Worm (Caenorhabditis elegans): Measurements from ENCODE around the gene Y17G7B.22.

Y17G7B.22 gene

ce11 chrII:12023315-12023878 lies 44.4 kb upstream of the Y17G7B.22 start, which contains the start of gene Y17G7B.12 (continued):
- TF ChIP-seq egl-13 (tag; optimal IDR thresholded peaks at IDR 0.05) (no peak), mef-2 (tag; optimal IDR thresholded peaks at IDR 0.05) (no peak), ceh-82 (tag; optimal IDR thresholded peaks at IDR 0.05) (no peak), irx-1 (tag; optimal IDR thresholded peaks at IDR 0.05) (no peak), nhr-90 (tag; optimal IDR thresholded peaks at IDR 0.05; ENCODE audit: poor library complexity) (no peak), skn-1 (tag; optimal IDR thresholded peaks at IDR 0.05) (peak; percentile 48), mep-1 (tag; optimal IDR thresholded peaks at IDR 0.05) (peak; percentile 22)

- TF ChIP-seq efl-1 (optimal IDR thresholded peaks at IDR 0.05), result no peak
- TF ChIP-seq efl-1 (GFP tag; optimal IDR thresholded peaks at IDR 0.05 in 1 of 2), result peak in 1 of 2 experiments; percentile 34
- no peak for TF ChIP-seq mab-9 (GFP tag; IDR thresholded peaks at IDR 0.05)
- TF ChIP-seq elt-2 (tag; optimal IDR thresholded peaks at IDR 0.05), result peak; percentile 47
- TF ChIP-seq irx-1 (tag; optimal IDR thresholded peaks at IDR 0.05), result no peak
These were observed 40.1 kb upstream of the Y17G7B.22 start, which contains the start of gene Y17G7B.8 for ce11 chrII:12027697-12028245. TSS of gene Y17G7B.8 (minus strand) at chrII:12027747.

ce11 chrII:12028707-12029106 lies 39.1 kb upstream of the Y17G7B.22 start:
- no peak for TF ChIP-seq lin-14 (GFP tag; optimal IDR thresholded peaks at IDR 0.05)
- no peak for TF ChIP-seq sup-37 (GFP tag; optimal IDR thresholded peaks at IDR 0.05)
- no peak for TF ChIP-seq lin-39 (tag; optimal IDR thresholded peaks at IDR 0.05)
- TF ChIP-seq F16B12.6 (tag; optimal IDR thresholded peaks at IDR 0.05), result no peak
- no peak for TF ChIP-seq unc-30 (tag; optimal IDR thresholded peaks at IDR 0.05)
- no peak for TF ChIP-seq egl-27 (tag; optimal IDR thresholded peaks at IDR 0.05)
- TF ChIP-seq ceh-8 (GFP tag; optimal IDR thresholded peaks at IDR 0.05), result no peak

ce11 chrII:12036075-12036474 lies 31.8 kb upstream of the Y17G7B.22 start:
- TF ChIP-seq nhr-71 (tag; optimal IDR thresholded peaks at IDR 0.05) (no peak), fkh-8 (tag; optimal IDR thresholded peaks at IDR 0.05) (no peak), fkh-4 (tag; optimal IDR thresholded peaks at IDR 0.05; ENCODE audit: borderline replicate concordance) (no peak), nhr-11 (tag; optimal IDR thresholded peaks at IDR 0.05) (no peak), vab-15 (tag; optimal IDR thresholded peaks at IDR 0.05) (no peak), F16B12.6 (tag; optimal IDR thresholded peaks at IDR 0.05) (no peak), dpl-1 (GFP tag; optimal IDR thresholded peaks at IDR 0.05) (no peak), hlh-4 (tag; optimal IDR thresholded peaks at IDR 0.05) (no peak), dsc-1 (tag; optimal IDR thresholded peaks at IDR 0.05) (no peak), elt-2 (tag; optimal IDR thresholded peaks at IDR 0.05) (no peak), egl-27 (tag; optimal IDR thresholded peaks at IDR 0.05) (no peak), lin-14 (GFP tag; optimal IDR thresholded peaks at IDR 0.05) (no peak), nhr-90 (tag; optimal IDR thresholded peaks at IDR 0.05; ENCODE audit: poor library complexity) (no peak), ceh-82 (tag; optimal IDR thresholded peaks at IDR 0.05) (no peak), ces-1 (GFP tag; optimal IDR thresholded peaks at IDR 0.05) (no peak), sox-4 (tag; optimal IDR thresholded peaks at IDR 0.05) (no peak), nhr-84 (tag; optimal IDR thresholded peaks at IDR 0.05) (no peak), pax-3 (tag; optimal IDR thresholded peaks at IDR 0.05) (no peak)

ce11 chrII:12036516-12036915 lies 31.3 kb upstream of the Y17G7B.22 start, which contains the start of gene cyn-16:
TSS of gene cyn-16 (minus strand) at chrII:12036742.
- TF ChIP-seq fkh-4 (tag; optimal IDR thresholded peaks at IDR 0.05; ENCODE audit: borderline replicate concordance) (no peak), F16B12.6 (tag; optimal IDR thresholded peaks at IDR 0.05) (no peak), efl-1 (optimal IDR thresholded peaks at IDR 0.05) (no peak), efl-1 (GFP tag; optimal IDR thresholded peaks at IDR 0.05 in 1 of 2) (peak in 1 of 2 experiments; percentile 49), snpc-4 (tag; optimal IDR thresholded peaks at IDR 0.05) (no peak), mdl-1 (tag; optimal IDR thresholded peaks at IDR 0.05) (no peak), C34B4.2 (tag; optimal IDR thresholded peaks at IDR 0.05) (no peak)
